Fruit fly (Drosophila melanogaster) whole organism, embryonic: ENCODE measurements around the gene Tollo.
A peak's percentile ranks its signal among the peaks of the same experiment; 100 is the strongest.

ENCODE experiments used
- Bdp1 ChIP-seq: fragments of 200-800 bp; sonication (Bioruptor generic); optimal IDR thresholded peaks from 3 replicates; lab custom pipeline; 2016; ENCODE audit warnings: missing biosample characterization, missing genetic modification characterization
- CG10267 ChIP-seq: fragments of 200-800 bp; sonication (Bioruptor generic); optimal IDR thresholded peaks from 2 replicates; lab custom pipeline; 2018; ENCODE audit warnings: missing biosample characterization, mild to moderate bottlenecking, missing genetic modification characterization, moderate library complexity
- CG10543 ChIP-seq: fragments of 200-800 bp; sonication (Bioruptor generic); optimal IDR thresholded peaks from 3 replicates; lab custom pipeline; 2017; ENCODE audit warnings: missing biosample characterization, mild to moderate bottlenecking, missing genetic modification characterization, moderate library complexity
- CG10654 ChIP-seq: fragments of 200-800 bp; sonication (Bioruptor generic); optimal IDR thresholded peaks from 2 replicates; lab custom pipeline; 2016; ENCODE audit warnings: missing biosample characterization, missing genetic modification characterization
- CG11504 ChIP-seq: fragments of 200-800 bp; sonication (Bioruptor generic); optimal IDR thresholded peaks from 3 replicates; lab custom pipeline; 2019; ENCODE audit warnings: missing biosample characterization, mild to moderate bottlenecking, missing genetic modification characterization, moderate library complexity
- CG12155 ChIP-seq: fragments of 200-800 bp; sonication (Bioruptor generic); optimal IDR thresholded peaks from 3 replicates; lab custom pipeline; 2016; ENCODE audit warnings: missing biosample characterization, missing genetic modification characterization
- CG12236 ChIP-seq: fragments of 200-800 bp; sonication (Bioruptor generic); optimal IDR thresholded peaks from 2 replicates; lab custom pipeline; 2016; ENCODE audit warnings: missing biosample characterization, missing genetic modification characterization
- CG15073 ChIP-seq: fragments of 200-800 bp; sonication (Bioruptor generic); optimal IDR thresholded peaks from 2 replicates; lab custom pipeline; 2016; ENCODE audit warnings: missing biosample characterization, missing genetic modification characterization
- CG15514 ChIP-seq: fragments of 200-800 bp; sonication (Bioruptor generic); optimal IDR thresholded peaks from 3 replicates; lab custom pipeline; 2017; ENCODE audit warnings: missing biosample characterization, missing genetic modification characterization, mild to moderate bottlenecking, moderate library complexity, missing genetic modification reagents
- CG17186 ChIP-seq: fragments of 200-800 bp; sonication (Bioruptor generic); optimal IDR thresholded peaks from 3 replicates; lab custom pipeline; 2017; ENCODE audit warnings: missing biosample characterization, missing genetic modification reagents, missing genetic modification characterization
- CG30431 ChIP-seq: fragments of 200-800 bp; sonication (Bioruptor generic); optimal IDR thresholded peaks from 2 replicates; lab custom pipeline; 2017; ENCODE audit warnings: missing biosample characterization, missing genetic modification characterization
- CG3065 ChIP-seq: fragments of 200-800 bp; sonication (Bioruptor generic); optimal IDR thresholded peaks from 2 replicates; lab custom pipeline; 2016; ENCODE audit warnings: missing biosample characterization, missing genetic modification characterization
- CG34422 ChIP-seq: fragments of 200-800 bp; sonication (Bioruptor generic); IDR thresholded peaks from 3 replicates; pipeline ENCODE4 v1.3.6; 2022; ENCODE audit warnings: missing biosample characterization, missing genetic modification characterization
- CG42726 ChIP-seq: fragments of 200-800 bp; sonication (Bioruptor generic); IDR thresholded peaks from 2 replicates; pipeline ENCODE4 v1.3.6; 2022; ENCODE audit warnings: missing biosample characterization, missing genetic modification characterization; ENCODE audit not compliant: partially characterized antibody
- CG5180 ChIP-seq: fragments of 200-800 bp; sonication (Bioruptor generic); optimal IDR thresholded peaks from 3 replicates; lab custom pipeline; 2017; ENCODE audit warnings: missing biosample characterization, missing genetic modification characterization, mild to moderate bottlenecking, moderate library complexity, missing genetic modification reagents
- CG6175 ChIP-seq: fragments of 200-800 bp; sonication (Bioruptor generic); IDR thresholded peaks from 3 replicates; pipeline ENCODE4 v1.3.6; 2022; ENCODE audit warnings: missing biosample characterization, missing genetic modification characterization
- CG6683 ChIP-seq: fragments of 200-800 bp; sonication (Bioruptor generic); optimal IDR thresholded peaks from 2 replicates; lab custom pipeline; 2017; ENCODE audit warnings: missing biosample characterization, mild to moderate bottlenecking, missing genetic modification characterization, missing genetic modification reagents
- CG8388 ChIP-seq: fragments of 200-800 bp; sonication (Bioruptor generic); optimal IDR thresholded peaks from 2 replicates; lab custom pipeline; 2019; ENCODE audit warnings: missing biosample characterization, mild to moderate bottlenecking, missing genetic modification characterization, moderate library complexity
- CG9876 ChIP-seq: fragments of 200-800 bp; sonication (Bioruptor generic); optimal IDR thresholded peaks from 2 replicates; lab custom pipeline; 2016; ENCODE audit warnings: missing biosample characterization, missing genetic modification characterization
- Camta ChIP-seq: fragments of 200-800 bp; sonication (Bioruptor generic); optimal IDR thresholded peaks from 2 replicates; lab custom pipeline; 2016; ENCODE audit warnings: missing biosample characterization, missing genetic modification characterization
- Deaf1 ChIP-seq: fragments of 200-800 bp; optimal IDR thresholded peaks from 3 replicates; lab custom pipeline; 2019; ENCODE audit warnings: missing biosample characterization, mild to moderate bottlenecking, missing genetic modification characterization, moderate library complexity
- Dek ChIP-seq: fragments of 200-800 bp; sonication (Bioruptor generic); optimal IDR thresholded peaks from 3 replicates; lab custom pipeline; 2019; ENCODE audit warnings: missing biosample characterization, mild to moderate bottlenecking, missing genetic modification characterization, moderate library complexity
- Elba2 ChIP-seq: fragments of 200-800 bp; sonication (Bioruptor generic); optimal IDR thresholded peaks from 3 replicates; lab custom pipeline; 2016; ENCODE audit warnings: missing biosample characterization, missing genetic modification characterization
- Fer2 ChIP-seq: fragments of 200-800 bp; sonication (Bioruptor generic); optimal IDR thresholded peaks from 2 replicates; lab custom pipeline; 2018; ENCODE audit warnings: missing biosample characterization, mild to moderate bottlenecking, missing genetic modification characterization, moderate library complexity
- Jarid2 ChIP-seq: fragments of 200-800 bp; sonication (Bioruptor generic); optimal IDR thresholded peaks from 3 replicates; lab custom pipeline; 2017; ENCODE audit warnings: mild to moderate bottlenecking, missing biosample characterization, missing genetic modification reagents, missing genetic modification characterization
- Lpt ChIP-seq: fragments of >200 bp; optimal IDR thresholded peaks from 2 replicates; lab custom pipeline; 2018; ENCODE audit warnings: missing biosample characterization, missing genetic modification characterization
- Mes4 ChIP-seq: fragments of 200-800 bp; sonication (Bioruptor generic); optimal IDR thresholded peaks from 2 replicates; lab custom pipeline; 2016; ENCODE audit warnings: missing biosample characterization, missing genetic modification characterization
- Oli ChIP-seq: fragments of 200-800 bp; sonication (Bioruptor generic); optimal IDR thresholded peaks from 2 replicates; lab custom pipeline; 2018; ENCODE audit warnings: missing biosample characterization, mild to moderate bottlenecking, missing genetic modification characterization, moderate library complexity
- Scr ChIP-seq: fragments of 200-800 bp; sonication (Bioruptor generic); IDR thresholded peaks from 2 replicates; pipeline ENCODE4 v1.3.6; 2022; ENCODE audit warnings: missing biosample characterization, missing genetic modification characterization; ENCODE audit not compliant: partially characterized antibody
- Sin3A ChIP-seq: fragments of >200 bp; optimal IDR thresholded peaks from 2 replicates; lab custom pipeline; 2018
- Six4 ChIP-seq: fragments of 200-800 bp; sonication (Bioruptor generic); optimal IDR thresholded peaks from 2 replicates; lab custom pipeline; 2016; ENCODE audit warnings: missing biosample characterization, missing genetic modification characterization
- Sox102F ChIP-seq: fragments of 200-800 bp; sonication (Bioruptor generic); optimal IDR thresholded peaks from 2 replicates; lab custom pipeline; 2018; ENCODE audit warnings: missing biosample characterization, mild to moderate bottlenecking, missing genetic modification characterization, moderate library complexity
- Sry-δ ChIP-seq: fragments of 200-800 bp; sonication (Bioruptor generic); optimal IDR thresholded peaks from 2 replicates; lab custom pipeline; 2016; ENCODE audit warnings: missing biosample characterization, missing genetic modification characterization
- amos ChIP-seq: fragments of 200-800 bp; sonication (Bioruptor generic); IDR thresholded peaks from 2 replicates; pipeline ENCODE4 v1.3.6; 2022; ENCODE audit warnings: missing biosample characterization, missing genetic modification characterization; ENCODE audit not compliant: partially characterized antibody
- chm ChIP-seq: fragments of 200-800 bp; sonication (Bioruptor generic); IDR thresholded peaks from 2 replicates; pipeline ENCODE4 v1.3.6; 2022; ENCODE audit warnings: missing biosample characterization, missing genetic modification characterization
- da ChIP-seq: fragments of 200-800 bp; sonication (Bioruptor generic); optimal IDR thresholded peaks from 2 replicates; lab custom pipeline; 2016; ENCODE audit warnings: missing biosample characterization, missing genetic modification characterization
- dimm ChIP-seq: fragments of 200-800 bp; sonication (Bioruptor generic); IDR thresholded peaks from 2 replicates; pipeline ENCODE4 v1.3.6; 2022; ENCODE audit warnings: missing biosample characterization, missing genetic modification characterization
- dmrt11E ChIP-seq: fragments of 200-800 bp; sonication (Bioruptor generic); optimal IDR thresholded peaks from 3 replicates; lab custom pipeline; 2018; ENCODE audit warnings: missing biosample characterization, mild to moderate bottlenecking, missing genetic modification characterization, moderate library complexity
- dysf ChIP-seq: fragments of 200-800 bp; sonication (Bioruptor generic); IDR thresholded peaks from 3 replicates; pipeline ENCODE4 v1.3.6; 2022; ENCODE audit warnings: missing biosample characterization, missing genetic modification characterization
- hbn ChIP-seq: fragments of 200-800 bp; sonication (Bioruptor generic); IDR thresholded peaks from 2 replicates; pipeline ENCODE4 v1.3.6; 2022; ENCODE audit warnings: missing biosample characterization, missing genetic modification characterization; ENCODE audit not compliant: partially characterized antibody
- odd ChIP-seq: fragments of 200-800 bp; sonication (Bioruptor generic); optimal IDR thresholded peaks from 2 replicates; lab custom pipeline; 2017; ENCODE audit warnings: missing biosample characterization, mild to moderate bottlenecking, missing genetic modification characterization
- pzg ChIP-seq: fragments of 200-800 bp; sonication (Bioruptor generic); optimal IDR thresholded peaks from 3 replicates; lab custom pipeline; 2018; ENCODE audit warnings: missing biosample characterization, mild to moderate bottlenecking, missing genetic modification characterization, moderate library complexity
- repo ChIP-seq: fragments of 200-800 bp; sonication (Bioruptor generic); optimal IDR thresholded peaks from 2 replicates; lab custom pipeline; 2016; ENCODE audit warnings: missing biosample characterization, missing genetic modification characterization
- stwl ChIP-seq: fragments of 200-800 bp; sonication (Bioruptor generic); optimal IDR thresholded peaks from 3 replicates; lab custom pipeline; 2018; ENCODE audit warnings: missing biosample characterization, mild to moderate bottlenecking, missing genetic modification characterization, moderate library complexity
- tup ChIP-seq: fragments of 200-800 bp; sonication (Bioruptor generic); optimal IDR thresholded peaks from 2 replicates; lab custom pipeline; 2016; ENCODE audit warnings: missing biosample characterization, mild to moderate bottlenecking, missing genetic modification characterization, moderate library complexity
- twi ChIP-seq: fragments of 200-800 bp; optimal IDR thresholded peaks from 2 replicates; lab custom pipeline; 2019; ENCODE audit warnings: missing biosample characterization, mild to moderate bottlenecking, missing genetic modification characterization, moderate library complexity
- vnd ChIP-seq: fragments of 200-800 bp; sonication (Bioruptor generic); IDR thresholded peaks from 3 replicates; pipeline ENCODE4 v1.3.6; 2022; ENCODE audit warnings: missing biosample characterization, missing genetic modification characterization; ENCODE audit not compliant: partially characterized antibody
- wor ChIP-seq: fragments of 200-800 bp; sonication (Bioruptor generic); IDR thresholded peaks from 2 replicates; pipeline ENCODE4 v1.3.6; 2022; ENCODE audit warnings: missing biosample characterization, missing genetic modification characterization
- zen2 ChIP-seq: fragments of 200-800 bp; sonication (Bioruptor generic); IDR thresholded peaks from 3 replicates; pipeline ENCODE4 v1.3.6; 2022; ENCODE audit warnings: missing biosample characterization, missing genetic modification characterization; ENCODE audit not compliant: partially characterized antibody
- zfh1 ChIP-seq: fragments of 200-800 bp; sonication (Bioruptor generic); IDR thresholded peaks from 3 replicates; pipeline ENCODE4 v1.3.6; 2022; ENCODE audit warnings: missing biosample characterization, missing genetic modification characterization

The Tollo gene

DNA sequence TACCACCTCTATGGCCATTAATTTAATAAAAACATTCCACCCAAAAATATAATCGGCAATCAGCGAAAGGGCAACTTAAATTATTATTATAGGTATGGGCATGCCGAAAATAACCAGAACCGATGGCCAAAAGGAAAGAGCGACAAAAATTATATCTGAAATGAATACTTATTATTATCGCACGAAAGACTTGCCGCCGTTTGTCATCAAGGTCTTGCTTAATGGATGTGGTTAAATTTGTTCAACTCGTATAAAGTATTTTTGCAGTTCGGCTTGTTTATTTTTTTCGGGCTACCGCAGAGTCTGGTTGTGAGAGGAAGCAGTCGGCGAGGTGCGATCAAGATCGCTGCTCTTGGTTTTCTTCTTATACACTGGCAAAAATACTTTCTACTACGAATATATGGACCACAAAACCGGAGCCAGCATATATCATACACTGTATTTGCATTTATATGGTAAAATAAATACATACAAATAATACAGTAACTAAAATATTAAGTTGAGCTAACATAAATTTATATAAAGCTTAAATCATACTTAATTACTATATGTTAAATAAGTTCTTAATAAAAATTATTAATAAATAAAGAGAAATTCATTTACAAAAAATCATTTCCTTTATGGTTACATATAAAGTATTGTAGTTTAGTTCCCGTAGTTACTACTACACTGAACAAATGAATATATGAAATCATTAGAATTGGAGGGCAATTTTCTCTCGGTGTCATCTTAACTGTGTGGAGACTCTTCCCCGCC, 26.5 kb upstream of the Tollo start (continued):
- TF ChIP-seq Oli (tag; lab: Kevin White, UChicago) (no peak), CG34422 (GFP tag; lab: Robert Waterston, UW) (no peak), Sox102F (GFP tag; lab: Kevin White, UChicago) (peak; percentile 16), CG6175 (GFP tag; lab: Robert Waterston, UW) (no peak), Elba2 (GFP tag; lab: Kevin White, UChicago) (no peak), Bdp1 (GFP tag; lab: Kevin White, UChicago) (no peak), Six4 (GFP tag; lab: Kevin White, UChicago) (no peak), CG17186 (GFP tag; lab: Kevin White, UChicago) (no peak), Camta (GFP tag; lab: Kevin White, UChicago) (no peak), Lpt (GFP tag; lab: Kevin White, UChicago) (no peak), twi (tag; lab: Kevin White, UChicago) (no peak), wor (GFP tag; lab: Robert Waterston, UW) (no peak), CG30431 (GFP tag; lab: Kevin White, UChicago) (no peak), CG15073 (GFP tag; lab: Kevin White, UChicago) (no peak), CG42726 (GFP tag; lab: Robert Waterston, UW) (no peak), CG12236 (GFP tag; lab: Kevin White, UChicago) (no peak), Mes4 (no peak), Dek (tag; lab: Kevin White, UChicago) (no peak), Sin3A (no peak), pzg (GFP tag; lab: Kevin White, UChicago) (no peak), CG9876 (GFP tag; lab: Kevin White, UChicago) (no peak), zfh1 (GFP tag; lab: Robert Waterston, UW) (no peak), stwl (tag; lab: Kevin White, UChicago) (no peak), CG8388 (no peak), tup (GFP tag; lab: Kevin White, UChicago) (no peak), CG3065 (GFP tag; lab: Kevin White, UChicago) (no peak), Jarid2 (GFP tag; lab: Kevin White, UChicago) (no peak), CG10654 (GFP tag; lab: Kevin White, UChicago) (no peak), Fer2 (tag; lab: Kevin White, UChicago) (no peak), CG10267 (tag; lab: Kevin White, UChicago) (peak; percentile 32), dimm (GFP tag; lab: Robert Waterston, UW) (no peak), zen2 (no peak), CG5180 (GFP tag; lab: Kevin White, UChicago) (no peak), dmrt11E (tag; lab: Kevin White, UChicago) (peak; percentile 45), CG11504 (tag; lab: Kevin White, UChicago) (peak; percentile 76), CG6683 (GFP tag; lab: Kevin White, UChicago) (no peak), chm (GFP tag; lab: Robert Waterston, UW) (no peak), odd (GFP tag; lab: Kevin White, UChicago) (no peak), vnd (GFP tag; lab: Robert Waterston, UW) (no peak), da (GFP tag; lab: Kevin White, UChicago) (no peak), Sry-δ (GFP tag; lab: Kevin White, UChicago) (no peak), CG10543 (GFP tag; lab: Kevin White, UChicago) (no peak), CG15514 (GFP tag; lab: Kevin White, UChicago) (no peak), hbn (GFP tag; lab: Robert Waterston, UW) (no peak), dysf (GFP tag; lab: Robert Waterston, UW) (peak; percentile 45; the same call in 1 of the 3 replicates), Scr (no peak), CG12155 (no peak), Deaf1 (tag; lab: Kevin White, UChicago) (peak; percentile 12), repo (GFP tag; lab: Kevin White, UChicago) (no peak), amos (GFP tag; lab: Robert Waterston, UW) (no peak)
